Fruit fly (Drosophila melanogaster): ENCODE measurements around the gene CG34124.

Gene CG34124

dm6 chr2L:4981278-4981966 is 23.2 kb downstream of the CG34124 start, which contains the start of the genes CG8892 and CG34126 (continued):
- TF ChIP-seq CoRest (tag; optimal IDR thresholded peaks at IDR 0.05) (peak; percentile 99), Dek (tag; optimal IDR thresholded peaks at IDR 0.05) (peak; percentile 96), pum (GFP tag; optimal IDR thresholded peaks at IDR 0.05) (peak; percentile 99), nom (GFP tag; optimal IDR thresholded peaks at IDR 0.05) (peak; percentile 88), CG17186 (GFP tag; optimal IDR thresholded peaks at IDR 0.05) (peak; percentile 95), CG4282 (GFP tag; optimal IDR thresholded peaks at IDR 0.05) (peak; percentile 88), gfzf (GFP tag; optimal IDR thresholded peaks at IDR 0.05) (peak; percentile 28), CG1602 (GFP tag; optimal IDR thresholded peaks at IDR 0.05) (peak; percentile 99), Rx (GFP tag; IDR thresholded peaks at IDR 0.05) (peak; percentile 93), mirr (GFP tag; optimal IDR thresholded peaks at IDR 0.05) (peak; percentile 95), CG9817 (tag; optimal IDR thresholded peaks at IDR 0.05) (peak; percentile 98), bab2 (GFP tag; optimal IDR thresholded peaks at IDR 0.05) (peak; percentile 97), CG14014 (GFP tag; IDR thresholded peaks at IDR 0.05) (peak; percentile 95), CG6689 (GFP tag; IDR thresholded peaks at IDR 0.05) (peak; percentile 100), esg (GFP tag; conservative IDR thresholded peaks at IDR 0.05) (peak; percentile 97), dati (GFP tag; IDR thresholded peaks at IDR 0.05) (peak; percentile 83), odd (GFP tag; optimal IDR thresholded peaks at IDR 0.05) (peak; percentile 90), CG12942 (GFP tag; optimal IDR thresholded peaks at IDR 0.05) (peak; percentile 99), CG1603 (tag; optimal IDR thresholded peaks at IDR 0.05) (peak; percentile 85), nerfin-1 (tag; optimal IDR thresholded peaks at IDR 0.05) (peak; percentile 97), trem (tag; optimal IDR thresholded peaks at IDR 0.05) (peak; percentile 93), stwl (tag; optimal IDR thresholded peaks at IDR 0.05) (peak; percentile 89), kay (GFP tag; optimal IDR thresholded peaks at IDR 0.05) (peak; percentile 96), Trl (optimal IDR thresholded peaks at IDR 0.05) (peak in 1 of 2 experiments; percentile 5), Trl (GFP tag; optimal IDR thresholded peaks at IDR 0.05) (peak; percentile 98), Nf-YC (tag; optimal IDR thresholded peaks at IDR 0.05) (peak; percentile 92), seq (GFP tag; IDR thresholded peaks at IDR 0.05) (peak; percentile 94), sna (GFP tag; IDR thresholded peaks at IDR 0.05; ENCODE audit: partially characterized antibody) (no peak), CG17912 (GFP tag; optimal IDR thresholded peaks at IDR 0.05) (peak; percentile 82), tup (GFP tag; optimal IDR thresholded peaks at IDR 0.05) (peak; percentile 95), Ptx1 (GFP tag; IDR thresholded peaks at IDR 0.05) (peak; percentile 98), Xrp1 (GFP tag; IDR thresholded peaks at IDR 0.05) (peak; percentile 98), CG31365 (tag; optimal IDR thresholded peaks at IDR 0.05) (peak; percentile 66), CG10654 (GFP tag; optimal IDR thresholded peaks at IDR 0.05) (peak; percentile 98), CG10959 (GFP tag; IDR thresholded peaks at IDR 0.05) (peak; percentile 93), rib (GFP tag; IDR thresholded peaks at IDR 0.05) (peak; percentile 93), usp (GFP tag; optimal IDR thresholded peaks at IDR 0.05) (no peak), nmo (GFP tag; optimal IDR thresholded peaks at IDR 0.05) (peak; percentile 98), CG18764 (GFP tag; optimal IDR thresholded peaks at IDR 0.05) (peak; percentile 97), ind (GFP tag; optimal IDR thresholded peaks at IDR 0.05) (peak; percentile 99), TFAM (GFP tag; optimal IDR thresholded peaks at IDR 0.05) (peak; percentile 89), CG7745 (tag; optimal IDR thresholded peaks at IDR 0.05) (no peak), CG11695 (GFP tag; IDR thresholded peaks at IDR 0.05) (peak; percentile 94), CG30020 (tag; optimal IDR thresholded peaks at IDR 0.05) (peak; percentile 89), grau (tag; optimal IDR thresholded peaks at IDR 0.05) (peak; percentile 96), pho (GFP tag; optimal IDR thresholded peaks at IDR 0.05) (peak; percentile 97), pros (GFP tag; optimal IDR thresholded peaks at IDR 0.05) (peak; percentile 51), YL-1 (GFP tag; optimal IDR thresholded peaks at IDR 0.05) (peak; percentile 92), CG3281 (GFP tag; optimal IDR thresholded peaks at IDR 0.05) (peak; percentile 97), CG18619 (GFP tag; optimal IDR thresholded peaks at IDR 0.05) (peak; percentile 98)

All from whole organism, embryonic.